Fruit fly (Drosophila melanogaster) whole organism: ENCODE results near the gene lectin-30A.

ENCODE experiments used
- Dll ChIP-seq: fragments of >200 bp; optimal IDR thresholded peaks from 2 replicates; lab custom pipeline; 2017
- psq ChIP-seq: fragments of >200 bp; optimal IDR thresholded peaks from 2 replicates; lab custom pipeline; 2017
- usp ChIP-seq: fragments of >200 bp; optimal IDR thresholded peaks from 2 replicates; lab custom pipeline; 2017; ENCODE audit warnings: missing biosample characterization, missing genetic modification characterization, mixed read lengths

DNA sequence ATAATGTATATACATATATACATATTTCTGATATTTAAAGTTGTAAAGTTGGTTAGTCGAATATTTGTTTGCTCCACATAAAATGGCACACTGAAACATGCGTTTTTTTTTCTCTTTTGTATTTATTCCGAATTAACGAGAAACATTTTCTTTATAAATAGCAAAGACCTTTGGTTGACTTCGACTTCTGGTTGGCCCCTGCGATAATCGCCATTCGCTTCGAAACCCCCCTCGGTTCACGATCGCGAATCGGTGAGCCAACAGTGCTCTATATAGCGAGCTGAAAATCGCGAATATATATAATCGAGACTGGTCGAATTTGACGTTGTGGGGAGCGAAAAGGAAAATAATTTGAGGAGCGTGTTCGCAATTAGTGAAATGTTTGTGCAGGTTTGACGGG lies 38.8 kb downstream of the lectin-30A start:
- no peak for TF ChIP-seq Dll
- no peak for TF ChIP-seq psq (lab: Kevin White, UChicago)
- TF ChIP-seq usp (GFP tag; lab: Kevin White, UChicago), result no peak
